Worm (Caenorhabditis elegans): ENCODE data around the gene C26B9.2.

The C26B9.2 gene

DNA sequence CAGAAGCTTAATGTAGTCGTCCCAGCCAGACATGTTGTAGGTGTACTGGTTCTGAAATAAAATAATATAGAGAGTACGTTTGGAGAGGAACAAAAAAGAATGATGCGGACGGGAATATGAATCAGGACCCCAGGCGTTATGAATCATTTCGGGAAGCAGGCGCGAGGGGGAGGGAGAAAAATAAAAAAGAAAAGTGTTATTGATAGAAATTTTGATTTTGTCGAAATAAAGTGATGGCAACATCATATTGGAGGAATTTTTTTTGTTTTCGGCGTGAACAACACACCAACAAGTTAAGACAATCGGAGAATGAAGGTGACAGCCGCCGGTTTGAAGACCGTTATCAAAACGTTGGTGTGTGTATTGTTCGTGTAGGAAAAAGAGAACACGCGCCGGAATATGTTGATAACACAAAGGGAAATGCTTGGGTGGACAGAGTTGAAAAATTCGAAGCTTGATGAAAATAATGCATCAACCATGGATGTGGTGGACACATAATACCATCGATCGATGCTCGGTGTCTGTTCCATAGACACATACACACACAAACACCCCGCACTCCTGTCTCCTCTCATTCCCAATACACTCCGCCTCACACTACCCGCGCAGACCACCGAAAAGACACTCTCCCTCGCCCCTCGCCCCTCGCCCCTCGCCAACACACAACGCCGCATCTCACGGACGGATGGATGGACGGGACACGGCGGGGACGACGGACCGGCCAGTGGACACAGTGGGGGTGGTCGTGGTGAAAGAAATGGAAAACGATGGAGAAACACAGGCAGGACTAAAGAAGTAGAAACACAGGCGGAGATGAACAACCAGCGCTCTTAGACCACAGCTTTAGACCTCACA, 14.3 kb downstream of the C26B9.2 start, which contains the start of gene pfn-2:
TSS of gene pfn-2 (minus strand) at position 51 of the 855 bp plus-strand sequence.
- TF ChIP-seq rbr-2 (tag; optimal IDR thresholded peaks at IDR 0.05) (peak; percentile 47), aha-1 (tag) (peak; percentile 98), lin-15B (tag; optimal IDR thresholded peaks at IDR 0.05) (no peak), egl-43 (GFP tag; IDR thresholded peaks at IDR 0.05) (0 out of 2 replicates have a peak, but pooled peaks have one; percentile 72), lim-7 (GFP tag; IDR thresholded peaks at IDR 0.05) (0 out of 2 replicates have a peak, but pooled peaks have one; percentile 8), mxl-3 (GFP tag; optimal IDR thresholded peaks at IDR 0.05) (peak; percentile 85), pha-4 (GFP tag; IDR thresholded peaks at IDR 0.05) (peak; percentile 5; the same call in 1 of the 2 replicates), pha-4 (tag; optimal IDR thresholded peaks at IDR 0.05) (no peak), dve-1 (tag; optimal IDR thresholded peaks at IDR 0.05; ENCODE audit: insufficient read depth) (peak; percentile 19), daf-16 (GFP tag; optimal IDR thresholded peaks at IDR 0.05) (no peak), daf-16 (tag; optimal IDR thresholded peaks at IDR 0.05) (peak; percentile 76), ctbp-1 (GFP tag; IDR thresholded peaks at IDR 0.05) (0 out of 2 replicates have a peak, but pooled peaks have one; percentile 13), mdl-1 (tag; optimal IDR thresholded peaks at IDR 0.05) (peak in 1 of 2 experiments; percentile 48), hlh-30 (tag; optimal IDR thresholded peaks at IDR 0.05; ENCODE audit: insufficient read depth) (no peak), lin-29 (GFP tag; IDR thresholded peaks at IDR 0.05) (peak; percentile 40; the same call in 1 of the 2 replicates), nhr-28 (tag; optimal IDR thresholded peaks at IDR 0.05) (peak; percentile 38), mep-1 (tag; optimal IDR thresholded peaks at IDR 0.05) (peak; percentile 33), hmg-1.1 (GFP tag; IDR thresholded peaks at IDR 0.05) (peak; percentile 69), T20F7.1 (GFP tag; optimal IDR thresholded peaks at IDR 0.05) (no peak), lir-3 (tag; optimal IDR thresholded peaks at IDR 0.05) (no peak), pqm-1 (tag; optimal IDR thresholded peaks at IDR 0.05) (peak; percentile 38), mes-2 (tag; optimal IDR thresholded peaks at IDR 0.05; ENCODE audit: poor library complexity, severe bottlenecking) (peak; percentile 31), unc-62 (GFP tag; optimal IDR thresholded peaks at IDR 0.05 in 1 of 2) (peak in 1 of 2 experiments; percentile 66), unc-62 (tag; optimal IDR thresholded peaks at IDR 0.05) (no peak), cey-2 (tag; optimal IDR thresholded peaks at IDR 0.05; ENCODE audit: borderline replicate concordance, insufficient read depth) (no peak), hif-1 (tag; optimal IDR thresholded peaks at IDR 0.05) (peak in 1 of 2 experiments; percentile 32), nhr-10 (tag; optimal IDR thresholded peaks at IDR 0.05) (no peak), dmd-6 (GFP tag; IDR thresholded peaks at IDR 0.05) (peak; percentile 40), dmd-9 (GFP tag; IDR thresholded peaks at IDR 0.05) (0 out of 2 replicates have a peak, but pooled peaks have one; percentile 32), set-16 (GFP tag; IDR thresholded peaks at IDR 0.05) (peak; percentile 94), nhr-111 (GFP tag; optimal IDR thresholded peaks at IDR 0.05) (peak; percentile 14), lsy-2 (tag; optimal IDR thresholded peaks at IDR 0.05) (peak in 1 of 2 experiments; percentile 14), hlh-11 (tag; optimal IDR thresholded peaks at IDR 0.05) (peak; percentile 63)

DNA sequence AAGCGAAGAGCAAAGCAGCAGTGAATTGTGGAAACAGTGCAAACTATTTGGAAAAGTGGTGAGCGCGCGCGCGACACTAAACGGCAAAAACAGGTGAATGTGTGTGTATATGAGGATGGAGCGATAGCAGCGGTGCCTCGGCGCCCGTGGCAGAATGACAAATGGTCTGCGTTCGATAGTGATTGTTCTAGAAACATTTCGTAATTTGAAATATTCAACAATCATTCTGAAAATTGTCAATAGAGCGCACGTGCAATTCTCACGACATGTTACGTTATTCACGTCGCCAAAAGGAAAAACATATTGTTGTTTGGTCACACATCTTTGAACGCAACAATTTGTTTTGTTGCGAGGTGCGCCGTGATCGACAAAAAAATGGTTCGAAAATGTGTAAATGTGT, 15.3 kb downstream of the C26B9.2 start:
- TF ChIP-seq F44E2.7 (GFP tag; IDR thresholded peaks at IDR 0.05), result no peak
- peak; percentile 35; the same call in 1 of the 2 replicates for TF ChIP-seq mdt-29 (GFP tag; IDR thresholded peaks at IDR 0.05)
- TF ChIP-seq nhr-76 (tag; optimal IDR thresholded peaks at IDR 0.05), result no peak
- TF ChIP-seq skn-1 (tag; optimal IDR thresholded peaks at IDR 0.05), result no peak
- TF ChIP-seq nhr-25 (tag; optimal IDR thresholded peaks at IDR 0.05; ENCODE audit: borderline replicate concordance, insufficient read depth), result no peak
- no peak for TF ChIP-seq ceh-62 (tag; optimal IDR thresholded peaks at IDR 0.05)
- TF ChIP-seq lir-3 (tag; optimal IDR thresholded peaks at IDR 0.05), result no peak
- peak; percentile 100 for TF ChIP-seq aha-1 (tag)
- TF ChIP-seq daf-16 (GFP tag; optimal IDR thresholded peaks at IDR 0.05), result no peak
- TF ChIP-seq daf-16 (tag; optimal IDR thresholded peaks at IDR 0.05), result peak; percentile 97
- no peak for TF ChIP-seq nhr-10 (tag; optimal IDR thresholded peaks at IDR 0.05)
- TF ChIP-seq gei-8 (GFP tag; optimal IDR thresholded peaks at IDR 0.05), result no peak
- TF ChIP-seq nhr-6 (tag; optimal IDR thresholded peaks at IDR 0.05), result no peak
- no peak for TF ChIP-seq nhr-48 (tag; optimal IDR thresholded peaks at IDR 0.05)
- no peak for TF ChIP-seq spr-3 (GFP tag; optimal IDR thresholded peaks at IDR 0.05)
- TF ChIP-seq spr-1 (tag; optimal IDR thresholded peaks at IDR 0.05), result no peak
- no peak for TF ChIP-seq pha-4 (GFP tag; IDR thresholded peaks at IDR 0.05)
- peak; percentile 44 for TF ChIP-seq pha-4 (tag; optimal IDR thresholded peaks at IDR 0.05)
- TF ChIP-seq vab-7 (GFP tag; IDR thresholded peaks at IDR 0.05), result no peak
- TF ChIP-seq hlh-30 (tag; optimal IDR thresholded peaks at IDR 0.05; ENCODE audit: insufficient read depth), result peak; percentile 77
- 0 out of 2 replicates have a peak, but pooled peaks have one; percentile 30 for TF ChIP-seq Y75B8A.6 (GFP tag; IDR thresholded peaks at IDR 0.05)
- no peak for TF ChIP-seq nhr-102 (tag; optimal IDR thresholded peaks at IDR 0.05)
- TF ChIP-seq nhr-28 (tag; optimal IDR thresholded peaks at IDR 0.05), result peak; percentile 14
- TF ChIP-seq dve-1 (tag; optimal IDR thresholded peaks at IDR 0.05; ENCODE audit: insufficient read depth), result peak; percentile 62

Measured in whole organism, L4 larva.